Worm (Caenorhabditis elegans) whole organism, L4 larva: ENCODE measurements around the gene C08B6.10.

Experiments
- R02D3.7 ChIP-seq: fragments of 150-350 bp; sonication (generic microtip); optimal IDR thresholded peaks from 3 replicates; lab custom pipeline; 2014; ENCODE audit warnings: missing biosample characterization, missing genetic modification characterization
- T26A8.4 ChIP-seq: fragments of 200-800 bp; sonication (Bioruptor generic); IDR thresholded peaks from 2 replicates; pipeline ENCODE4 v1.3.6; 2022; ENCODE audit warnings: missing genetic modification characterization, missing compliant biosample characterization
- attf-4 ChIP-seq: sonication (generic microtip); optimal IDR thresholded peaks from 3 replicates; lab custom pipeline; 2017; ENCODE audit warnings: missing biosample characterization, missing genetic modification characterization
- daf-19 ChIP-seq: fragments of 200-800 bp; sonication (Bioruptor generic); conservative IDR thresholded peaks from 2 replicates; pipeline ENCODE4 v1.3.6; 2022; ENCODE audit warnings: missing genetic modification characterization, missing compliant biosample characterization
- dpl-1 ChIP-seq: fragments of 150-350 bp; optimal IDR thresholded peaks from 2 replicates; lab custom pipeline; 2014; ENCODE audit warnings: missing biosample characterization, missing genetic modification reagents, missing genetic modification characterization
- fos-1 ChIP-seq: fragments of 150-350 bp; optimal IDR thresholded peaks from 2 replicates; lab custom pipeline; 2014; ENCODE audit warnings: missing biosample characterization, missing genetic modification characterization
- hlh-11 ChIP-seq: fragments of 200-800 bp; sonication (Bioruptor generic); optimal IDR thresholded peaks from 2 replicates; lab custom pipeline; 2018; ENCODE audit warnings: mild to moderate bottlenecking, missing genetic modification characterization, missing compliant biosample characterization
- hlh-30 ChIP-seq: sonication (generic microtip); optimal IDR thresholded peaks from 2 replicates; lab custom pipeline; 2017; ENCODE audit warnings: antibody characterized with exemption, mild to moderate bottlenecking, missing genetic modification characterization, missing compliant biosample characterization; ENCODE audit not compliant: insufficient read depth
- mdl-1 ChIP-seq, 2 experiments: fragments of 150-350 bp in 1 of 2; sonication (generic microtip) in 1 of 2; optimal IDR thresholded peaks; 2 replicates each; lab custom pipeline; 2014 to 2017; ENCODE audit warnings: missing biosample characterization in 2 of 2, missing genetic modification characterization in 2 of 2
- nhr-237 ChIP-seq: sonication (generic microtip); optimal IDR thresholded peaks from 2 replicates; lab custom pipeline; 2017; ENCODE audit warnings: missing biosample characterization, missing genetic modification characterization
- nhr-41 ChIP-seq: fragments of 200-800 bp; sonication (Bioruptor generic); IDR thresholded peaks from 2 replicates; pipeline ENCODE4 v1.3.6; 2022; ENCODE audit warnings: missing genetic modification reagents, missing genetic modification characterization, missing compliant biosample characterization
- skn-1 ChIP-seq: fragments of 150-350 bp; optimal IDR thresholded peaks from 2 replicates; lab custom pipeline; 2014; ENCODE audit warnings: missing biosample characterization, missing genetic modification characterization

DNA sequence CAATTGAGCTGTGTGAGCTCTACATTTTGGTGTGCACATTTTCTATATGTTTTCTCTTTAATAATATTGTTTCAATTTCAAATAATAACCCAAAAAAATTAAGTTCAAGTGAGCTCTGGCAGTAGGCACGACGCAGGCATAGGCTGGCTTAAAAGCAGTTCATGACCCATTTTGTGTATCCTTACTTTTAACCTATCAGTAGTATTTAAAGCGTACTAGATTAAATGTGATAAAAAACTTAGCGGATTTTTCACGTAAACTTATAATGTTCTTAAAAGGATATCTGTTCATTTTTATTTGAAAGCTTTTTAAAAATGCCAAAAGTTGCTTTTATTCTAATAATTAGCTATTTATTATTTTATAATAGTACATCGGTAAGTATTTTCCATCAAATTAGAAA is 2.0 kb upstream of the C08B6.10 start, which contains the start of gene C08B6.6:
- TF ChIP-seq dpl-1 (GFP tag; lab: Kevin White, UChicago) (no peak), mdl-1 (tag; optimal IDR thresholded peaks at IDR 0.05; lab: Kevin White, UChicago) (no peak), attf-4 (tag; lab: Kevin White, UChicago) (no peak), hlh-11 (tag; lab: Kevin White, UChicago) (no peak), hlh-30 (no peak), skn-1 (tag; lab: Kevin White, UChicago) (no peak), fos-1 (no peak), R02D3.7 (tag; lab: Kevin White, UChicago) (no peak), T26A8.4 (GFP tag; lab: Robert Waterston, UW) (no peak), daf-19 (GFP tag; lab: Robert Waterston, UW) (no peak), nhr-237 (tag; lab: Kevin White, UChicago) (no peak), nhr-41 (no peak)
